Fruit fly (Drosophila melanogaster) whole organism, adult: ENCODE results near the gene CG1789.

ENCODE experiments used
- CG12768 ChIP-seq: fragments of 200-800 bp; sonication (Bioruptor generic); optimal IDR thresholded peaks from 2 replicates; lab custom pipeline; 2017; ENCODE audit warnings: missing biosample characterization, missing genetic modification characterization, mild to moderate bottlenecking, moderate library complexity, missing genetic modification reagents
- CG1620 ChIP-seq: fragments of 200-800 bp; sonication (Bioruptor generic); optimal IDR thresholded peaks from 2 replicates; lab custom pipeline; 2016; ENCODE audit warnings: missing biosample characterization, missing genetic modification characterization
- CG33017 ChIP-seq: fragments of 200-800 bp; sonication (Bioruptor generic); optimal IDR thresholded peaks from 2 replicates; lab custom pipeline; 2018; ENCODE audit warnings: missing biosample characterization, mild to moderate bottlenecking, missing genetic modification characterization, moderate library complexity
- CG5204 ChIP-seq: fragments of 200-800 bp; sonication (Bioruptor generic); optimal IDR thresholded peaks from 2 replicates; lab custom pipeline; 2016; ENCODE audit warnings: missing biosample characterization, missing genetic modification characterization
- Clk ChIP-seq: fragments of 200-800 bp; sonication (Bioruptor generic); optimal IDR thresholded peaks from 2 replicates; lab custom pipeline; 2017; ENCODE audit warnings: missing biosample characterization, missing genetic modification characterization
- Crg-1 ChIP-seq: fragments of 200-800 bp; sonication (Bioruptor generic); optimal IDR thresholded peaks from 2 replicates; lab custom pipeline; 2016; ENCODE audit warnings: missing biosample characterization, missing genetic modification characterization
- cic ChIP-seq: fragments of 200-800 bp; sonication (Bioruptor generic); optimal IDR thresholded peaks from 2 replicates; lab custom pipeline; 2017; ENCODE audit warnings: missing biosample characterization, mild to moderate bottlenecking, missing genetic modification characterization, moderate library complexity
- cnc ChIP-seq, 2 experiments: fragments of >200 bp; optimal IDR thresholded peaks; 2 replicates each; lab custom pipeline; 2017
- kay ChIP-seq: fragments of 200-800 bp; sonication (Bioruptor generic); peaks from one replicate; lab custom pipeline; 2016; ENCODE audit warnings: missing biosample characterization, missing genetic modification characterization, borderline replicate concordance
- pad ChIP-seq: fragments of 200-800 bp; sonication (Bioruptor generic); optimal IDR thresholded peaks from 3 replicates; lab custom pipeline; 2017; ENCODE audit warnings: missing biosample characterization, missing genetic modification characterization, mild to moderate bottlenecking, moderate library complexity, missing genetic modification reagents
- toe ChIP-seq: fragments of 200-800 bp; sonication (Bioruptor generic); optimal IDR thresholded peaks from 2 replicates; lab custom pipeline; 2016; ENCODE audit warnings: missing biosample characterization, missing genetic modification characterization

DNA sequence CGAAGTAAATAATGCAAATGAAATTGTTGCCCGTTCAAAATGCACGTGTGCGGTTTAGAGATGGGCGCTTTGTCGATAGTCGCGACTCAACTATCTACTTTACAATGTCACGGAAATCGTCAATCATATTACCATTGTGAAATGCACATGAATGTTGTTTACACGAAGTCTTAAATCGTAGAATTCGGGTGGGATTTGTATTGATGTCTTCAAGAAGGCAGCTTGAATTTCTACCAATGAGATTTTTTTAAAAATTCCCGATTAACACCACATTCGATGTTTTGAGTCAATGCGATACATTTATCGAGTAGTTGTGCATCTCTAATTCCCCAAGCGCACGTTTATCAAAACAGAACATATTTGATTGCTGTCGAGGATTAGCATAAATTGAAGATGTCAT is at the start of gene CG1789:
- no peak for TF ChIP-seq Clk (GFP tag; lab: Kevin White, UChicago)
- no peak for TF ChIP-seq pad (GFP tag; lab: Kevin White, UChicago)
- TF ChIP-seq kay (GFP tag; lab: Kevin White, UChicago): no peak
- TF ChIP-seq toe: peak; percentile 21
- peak; percentile 8 for TF ChIP-seq CG5204 (GFP tag; lab: Kevin White, UChicago)
- peak; percentile 21 for TF ChIP-seq Crg-1 (GFP tag; lab: Kevin White, UChicago)
- no peak for TF ChIP-seq CG33017 (tag; lab: Kevin White, UChicago)
- TF ChIP-seq cic (GFP tag; lab: Kevin White, UChicago): no peak
- TF ChIP-seq cnc (optimal IDR thresholded peaks at IDR 0.05; lab: Kevin White, UChicago): no peak
- peak; percentile 7 for TF ChIP-seq CG1620 (GFP tag; lab: Kevin White, UChicago)
- TF ChIP-seq CG12768 (GFP tag; lab: Kevin White, UChicago): no peak
